Worm (Caenorhabditis elegans): ENCODE data around the gene srz-99.

DNA sequence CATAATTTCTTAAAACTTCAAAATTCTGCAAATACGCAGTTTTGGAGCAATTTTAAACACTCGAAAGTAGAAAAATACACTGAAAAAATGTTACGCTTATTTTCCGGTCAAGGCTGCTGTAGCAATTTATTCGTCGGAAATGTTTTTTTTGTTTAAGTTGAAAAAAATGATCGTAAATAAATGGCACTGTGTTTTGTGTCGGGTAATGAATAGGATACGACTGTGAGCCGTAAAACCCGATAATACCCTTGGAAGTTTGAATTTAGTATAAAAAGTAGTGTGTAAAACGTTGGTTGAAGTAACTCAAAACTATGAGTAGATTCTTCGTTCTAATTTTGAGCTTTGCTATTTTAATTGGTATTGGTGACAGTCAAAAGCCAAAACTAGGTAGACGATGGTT, 3.1 kb upstream of the srz-99 start, which contains the start of gene T25E12.14:
- TF ChIP-seq xbp-1 (tag; optimal IDR thresholded peaks at IDR 0.05), result no peak
- no peak for TF ChIP-seq aha-1 (tag; optimal IDR thresholded peaks at IDR 0.05)
- no peak for TF ChIP-seq nhr-237 (tag; optimal IDR thresholded peaks at IDR 0.05)
- no peak for TF ChIP-seq nhr-77 (tag; optimal IDR thresholded peaks at IDR 0.05)
- no peak for TF ChIP-seq tbx-2 (tag; optimal IDR thresholded peaks at IDR 0.05)
- TF ChIP-seq snpc-4 (tag; optimal IDR thresholded peaks at IDR 0.05), result no peak
- no peak for TF ChIP-seq fos-1 (tag; optimal IDR thresholded peaks at IDR 0.05)
- TF ChIP-seq ztf-4 (tag; optimal IDR thresholded peaks at IDR 0.05), result no peak
- no peak for TF ChIP-seq isw-1 (GFP tag; IDR thresholded peaks at IDR 0.05)
- no peak for TF ChIP-seq ztf-11 (tag; optimal IDR thresholded peaks at IDR 0.05)
- TF ChIP-seq skn-1 (tag; optimal IDR thresholded peaks at IDR 0.05), result no peak
- no peak for TF ChIP-seq nhr-12 (tag; optimal IDR thresholded peaks at IDR 0.05)
- TF ChIP-seq C34B4.2 (tag; optimal IDR thresholded peaks at IDR 0.05), result no peak
- TF ChIP-seq vab-15 (tag; optimal IDR thresholded peaks at IDR 0.05), result no peak

All from whole organism, L1 larva.